Fruit fly (Drosophila melanogaster): ENCODE data around the gene Tsen34.
A peak's percentile ranks its signal among the peaks of the same experiment; 100 is the strongest.

DNA sequence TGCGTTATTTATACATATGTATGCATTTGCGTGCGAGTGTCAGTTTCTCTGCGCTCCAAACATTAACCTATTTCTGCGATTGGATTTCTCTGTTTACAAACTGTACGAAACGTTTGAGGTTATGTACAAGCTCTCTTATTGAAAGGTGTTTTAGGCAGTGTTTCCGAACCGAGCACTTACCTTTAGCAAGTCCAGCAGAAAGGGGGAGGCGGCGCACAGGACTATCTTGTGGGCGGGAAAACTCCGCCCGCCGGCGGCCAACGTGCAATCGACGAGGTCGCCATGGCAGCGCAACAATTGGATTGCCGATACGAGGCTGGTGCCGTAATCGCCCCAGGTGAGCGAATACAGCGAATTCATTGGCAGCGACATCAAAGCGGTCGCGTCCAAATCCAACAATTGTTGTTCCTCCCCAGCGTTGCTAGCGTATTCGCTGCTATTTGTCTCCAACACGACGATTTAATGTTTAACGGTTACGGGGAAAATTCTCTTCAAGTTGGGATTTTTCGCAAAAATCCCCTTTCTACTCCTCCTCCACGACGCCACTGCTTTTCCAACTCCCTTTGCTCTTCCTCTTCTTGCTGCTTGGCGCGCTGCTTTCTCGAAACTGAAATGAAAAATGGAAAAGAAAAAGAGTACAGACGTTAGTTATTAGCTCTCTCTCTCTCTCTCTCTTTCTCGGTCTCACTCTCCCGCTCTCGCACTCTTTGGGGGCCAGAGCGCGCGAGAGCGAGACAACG lies 4.8 kb downstream of the Tsen34 start:
- TF ChIP-seq CG1620 (GFP tag; optimal IDR thresholded peaks at IDR 0.05) (peak; percentile 65), pad (GFP tag; optimal IDR thresholded peaks at IDR 0.05) (peak; percentile 78), toe (GFP tag; optimal IDR thresholded peaks at IDR 0.05) (peak; percentile 84), cnc (optimal IDR thresholded peaks at IDR 0.05) (no peak), Hr96 (GFP tag; optimal IDR thresholded peaks at IDR 0.05) (peak; percentile 88), ovo (GFP tag; optimal IDR thresholded peaks at IDR 0.05) (peak; percentile 59), CG7101 (tag; optimal IDR thresholded peaks at IDR 0.05) (peak; percentile 88), CG7045 (GFP tag; optimal IDR thresholded peaks at IDR 0.05) (peak; percentile 94), CG11617 (GFP tag; optimal IDR thresholded peaks at IDR 0.05) (peak; percentile 87), CG5204 (GFP tag; optimal IDR thresholded peaks at IDR 0.05) (peak; percentile 90)

Data from whole organism, adult.